Worm (Caenorhabditis elegans) whole organism, late embryonic: ENCODE results near the gene M02D8.5.

Experiments used
- C38D4.7 ChIP-seq: fragments of 200-800 bp; sonication (Bioruptor generic); optimal IDR thresholded peaks from 2 replicates; lab custom pipeline; 2018; ENCODE audit warnings: mild to moderate bottlenecking, missing genetic modification characterization, moderate library complexity, missing compliant biosample characterization
- K09A11.1 ChIP-seq: sonication (generic microtip); optimal IDR thresholded peaks from 2 replicates; lab custom pipeline; 2017; ENCODE audit warnings: antibody characterized with exemption, mild to moderate bottlenecking, missing genetic modification characterization, missing compliant biosample characterization; ENCODE audit not compliant: insufficient read depth
- T23F11.4 ChIP-seq: fragments of 200-800 bp; sonication (Bioruptor generic); optimal IDR thresholded peaks from 2 replicates; lab custom pipeline; 2018; ENCODE audit warnings: mild to moderate bottlenecking, missing genetic modification characterization, missing compliant biosample characterization
- Y22D7AL.16 ChIP-seq: sonication (generic microtip); optimal IDR thresholded peaks from 2 replicates; lab custom pipeline; 2016; ENCODE audit warnings: missing genetic modification characterization, missing compliant biosample characterization
- ama-1 ChIP-seq: fragments of 150-350 bp; optimal IDR thresholded peaks from 2 replicates; lab custom pipeline; 2014
- ceh-18 ChIP-seq: sonication (generic microtip); optimal IDR thresholded peaks from 2 replicates; lab custom pipeline; 2016; ENCODE audit warnings: missing genetic modification characterization, missing compliant biosample characterization
- ceh-19 ChIP-seq: fragments of 200-800 bp; sonication (Bioruptor generic); optimal IDR thresholded peaks from 2 replicates; lab custom pipeline; 2018; ENCODE audit warnings: mild to moderate bottlenecking, missing genetic modification characterization, missing compliant biosample characterization
- ceh-6 ChIP-seq: fragments of 200-800 bp; sonication (Bioruptor generic); optimal IDR thresholded peaks from 2 replicates; lab custom pipeline; 2018; ENCODE audit warnings: mild to moderate bottlenecking, missing genetic modification characterization, missing compliant biosample characterization
- ceh-9 ChIP-seq: sonication (generic microtip); optimal IDR thresholded peaks from 2 replicates; lab custom pipeline; 2016; ENCODE audit warnings: mild to moderate bottlenecking, missing genetic modification characterization, inconsistent platforms, missing compliant biosample characterization
- dmd-4 ChIP-seq: sonication (generic microtip); optimal IDR thresholded peaks from 2 replicates; lab custom pipeline; 2016; ENCODE audit warnings: borderline replicate concordance, missing genetic modification characterization, missing compliant biosample characterization
- ets-4 ChIP-seq: sonication (generic microtip); optimal IDR thresholded peaks from 2 replicates; lab custom pipeline; 2016; ENCODE audit warnings: missing genetic modification characterization, missing compliant biosample characterization
- eyg-1 ChIP-seq: sonication (generic microtip); optimal IDR thresholded peaks from 2 replicates; lab custom pipeline; 2016; ENCODE audit warnings: missing genotype, missing genetic modification characterization, missing compliant biosample characterization
- fkh-10 ChIP-seq: fragments of 150-350 bp; optimal IDR thresholded peaks from 2 replicates; lab custom pipeline; 2014; ENCODE audit warnings: missing biosample characterization, missing genetic modification reagents, missing genetic modification characterization
- gmeb-2 ChIP-seq: sonication (generic microtip); optimal IDR thresholded peaks from 2 replicates; lab custom pipeline; 2016; ENCODE audit warnings: missing genetic modification characterization, inconsistent platforms, missing compliant biosample characterization
- hlh-30 ChIP-seq: sonication (generic microtip); optimal IDR thresholded peaks from 2 replicates; lab custom pipeline; 2017; ENCODE audit warnings: antibody characterized with exemption, missing genetic modification characterization, missing compliant biosample characterization; ENCODE audit not compliant: insufficient read depth
- hlh-6 ChIP-seq: sonication (generic microtip); optimal IDR thresholded peaks from 2 replicates; lab custom pipeline; 2016; ENCODE audit warnings: missing genotype, missing genetic modification characterization, missing compliant biosample characterization
- lim-6 ChIP-seq: sonication (generic microtip); optimal IDR thresholded peaks from 2 replicates; lab custom pipeline; 2016; ENCODE audit warnings: missing genetic modification characterization, missing compliant biosample characterization
- mec-3 ChIP-seq: sonication (generic microtip); optimal IDR thresholded peaks from 2 replicates; lab custom pipeline; 2016; ENCODE audit warnings: borderline replicate concordance, missing genetic modification characterization, missing compliant biosample characterization
- nfya-1 ChIP-seq: sonication (generic microtip); optimal IDR thresholded peaks from 2 replicates; lab custom pipeline; 2017; ENCODE audit warnings: missing genetic modification characterization, mild to moderate bottlenecking, missing compliant biosample characterization, antibody characterized with exemption, moderate library complexity
- nhr-11 ChIP-seq: fragments of 150-350 bp; optimal IDR thresholded peaks from 2 replicates; lab custom pipeline; 2014; ENCODE audit warnings: missing biosample characterization, missing genetic modification characterization
- npax-4 ChIP-seq: sonication (generic microtip); optimal IDR thresholded peaks from 2 replicates; lab custom pipeline; 2016; ENCODE audit warnings: missing genetic modification characterization, missing compliant biosample characterization
- pat-9 ChIP-seq: fragments of 200-800 bp; sonication (Bioruptor generic); optimal IDR thresholded peaks from 2 replicates; lab custom pipeline; 2018; ENCODE audit warnings: mild to moderate bottlenecking, missing genetic modification characterization, moderate library complexity, missing compliant biosample characterization
- pax-1 ChIP-seq: fragments of 150-350 bp; optimal IDR thresholded peaks from 2 replicates; lab custom pipeline; 2014; ENCODE audit warnings: missing biosample characterization, missing genetic modification characterization
- pha-2 ChIP-seq: sonication (generic microtip); optimal IDR thresholded peaks from 2 replicates; lab custom pipeline; 2017; ENCODE audit warnings: mild to moderate bottlenecking, missing genetic modification characterization, missing compliant biosample characterization
- pha-4 ChIP-seq: fragments of 150-350 bp; optimal IDR thresholded peaks from 2 replicates; lab custom pipeline; 2018; ENCODE audit warnings: missing biosample characterization, missing genetic modification reagents, missing genetic modification characterization
- ref-2 ChIP-seq: sonication (generic microtip); optimal IDR thresholded peaks from 2 replicates; lab custom pipeline; 2016; ENCODE audit warnings: missing genetic modification characterization, missing compliant biosample characterization
- rnt-1 ChIP-seq: sonication (generic microtip); optimal IDR thresholded peaks from 2 replicates; lab custom pipeline; 2016; ENCODE audit warnings: missing genetic modification characterization, missing compliant biosample characterization
- sdc-2 ChIP-seq: sonication (generic microtip); optimal IDR thresholded peaks from 2 replicates; lab custom pipeline; 2016; ENCODE audit warnings: missing genotype, missing genetic modification characterization, missing compliant biosample characterization
- sox-2 ChIP-seq: fragments of 200-800 bp; sonication (Bioruptor generic); IDR thresholded peaks from 2 replicates; pipeline ENCODE4 v1.3.6; 2022; ENCODE audit warnings: missing genetic modification reagents, missing genetic modification characterization, missing compliant biosample characterization
- syd-9 ChIP-seq: sonication (generic microtip); optimal IDR thresholded peaks from 2 replicates; lab custom pipeline; 2016; ENCODE audit warnings: mild to moderate bottlenecking, missing genetic modification characterization, moderate library complexity, missing compliant biosample characterization
- tbx-7 ChIP-seq: sonication (generic microtip); optimal IDR thresholded peaks from 2 replicates; lab custom pipeline; 2016; ENCODE audit warnings: missing genotype, missing genetic modification characterization, missing compliant biosample characterization
- unc-3 ChIP-seq, 2 experiments: fragments of 200-800 bp in 1 of 2; sonication (Bioruptor generic) in 1 of 2; sonication (generic microtip) in 1 of 2; conservative IDR thresholded peaks in 1 of 2; optimal IDR thresholded peaks in 1 of 2; 2 replicates each; pipeline versions ENCODE4 v1.3.6 to Lab custom; 2016 to 2022; ENCODE audit warnings: missing compliant biosample characterization in 2 of 2, missing genetic modification characterization in 2 of 2, missing genetic modification reagents in 1 of 2
- unc-42 ChIP-seq: sonication (generic microtip); optimal IDR thresholded peaks from 2 replicates; lab custom pipeline; 2016; ENCODE audit warnings: missing genotype, missing genetic modification characterization, missing compliant biosample characterization
- unc-55 ChIP-seq: sonication (generic microtip); optimal IDR thresholded peaks from 2 replicates; lab custom pipeline; 2017; ENCODE audit warnings: missing biosample characterization, missing genetic modification reagents, missing genetic modification characterization
- ztf-16 ChIP-seq: sonication (generic microtip); optimal IDR thresholded peaks from 2 replicates; lab custom pipeline; 2017; ENCODE audit warnings: missing genetic modification characterization, missing compliant biosample characterization

M02D8.5 gene

DNA sequence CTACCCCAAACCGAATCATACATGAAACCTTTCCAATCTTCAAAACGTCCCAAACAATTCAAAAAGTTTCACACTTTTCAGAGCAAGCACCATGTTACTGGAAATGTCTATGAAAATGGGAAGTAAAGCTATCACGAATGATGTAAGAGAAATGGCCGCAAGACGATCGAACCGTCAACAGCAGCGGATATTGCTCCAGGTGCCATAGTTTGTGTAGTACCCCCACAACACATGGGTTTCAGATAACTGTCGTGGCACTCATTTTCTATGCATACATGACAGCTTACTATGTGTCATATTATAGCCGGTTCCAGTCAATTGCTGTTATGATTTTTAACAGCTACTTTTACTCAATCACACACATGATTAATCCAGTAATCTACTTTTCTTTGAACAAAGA lies 22.8 kb upstream of the M02D8.5 start, which contains the start of gene ZK721.3:
ZK721.3 (plus strand) TSS at position 301 of the 400 bp plus-strand sequence.
- no peak for TF ChIP-seq unc-3 (GFP tag; conservative IDR thresholded peaks at IDR 0.05; lab: Robert Waterston, UW)
- no peak for TF ChIP-seq unc-3 (tag; optimal IDR thresholded peaks at IDR 0.05; lab: Kevin White, UChicago)
- TF ChIP-seq C38D4.7: no peak
- TF ChIP-seq lim-6: no peak
- no peak for TF ChIP-seq ztf-16
- no peak for TF ChIP-seq nhr-11
- TF ChIP-seq sdc-2: no peak
- no peak for TF ChIP-seq ceh-6 (GFP tag; lab: Kevin White, UChicago)
- no peak for TF ChIP-seq gmeb-2 (tag; lab: Kevin White, UChicago)
- no peak for TF ChIP-seq unc-55 (GFP tag; lab: Kevin White, UChicago)
- TF ChIP-seq K09A11.1 (tag; lab: Kevin White, UChicago): no peak
- no peak for TF ChIP-seq tbx-7
- TF ChIP-seq syd-9 (tag; lab: Kevin White, UChicago): no peak

ce11 chrX:8778558-8778957 lies 17.2 kb upstream of the M02D8.5 start, which contains the start of gene ZK721.4:
Gene ZK721.4 (plus strand): TSS chrX:8778858.
- no peak for TF ChIP-seq T23F11.4 (GFP tag; lab: Kevin White, UChicago)
- no peak for TF ChIP-seq sox-2 (GFP tag; lab: Robert Waterston, UW)
- no peak for TF ChIP-seq eyg-1 (tag; lab: Kevin White, UChicago)
- no peak for TF ChIP-seq pat-9 (tag; lab: Kevin White, UChicago)
- TF ChIP-seq ceh-18: no peak
- TF ChIP-seq hlh-30 (tag; lab: Kevin White, UChicago): no peak
- TF ChIP-seq ceh-6 (GFP tag; lab: Kevin White, UChicago): no peak
- no peak for TF ChIP-seq fkh-10
- TF ChIP-seq ref-2 (tag; lab: Kevin White, UChicago): no peak
- TF ChIP-seq pax-1: no peak
- TF ChIP-seq syd-9 (tag; lab: Kevin White, UChicago): no peak
- no peak for TF ChIP-seq K09A11.1 (tag; lab: Kevin White, UChicago)
- no peak for TF ChIP-seq ets-4
- no peak for TF ChIP-seq gmeb-2 (tag; lab: Kevin White, UChicago)
- no peak for TF ChIP-seq nfya-1 (tag; lab: Kevin White, UChicago)
- no peak for TF ChIP-seq ceh-19 (GFP tag; lab: Kevin White, UChicago)
- TF ChIP-seq pha-4 (tag; lab: Kevin White, UChicago): no peak
- no peak for TF ChIP-seq rnt-1 (tag; lab: Kevin White, UChicago)
- no peak for TF ChIP-seq pha-2 (tag; lab: Kevin White, UChicago)
- no peak for TF ChIP-seq hlh-6 (tag; lab: Kevin White, UChicago)

ce11 chrX:8770316-8770715 lies 8.9 kb upstream of the M02D8.5 start:
- TF ChIP-seq unc-42 (tag; lab: Kevin White, UChicago) (peak; percentile 93), npax-4 (no peak)

- TF ChIP-seq ztf-16 (no peak), K09A11.1 (tag; lab: Kevin White, UChicago) (no peak), hlh-30 (tag; lab: Kevin White, UChicago) (no peak), mec-3 (no peak), Y22D7AL.16 (tag; lab: Kevin White, UChicago) (no peak), dmd-4 (tag; lab: Kevin White, UChicago) (no peak), ama-1 (lab: Kevin White, UChicago) (no peak), sox-2 (GFP tag; lab: Robert Waterston, UW) (no peak), ceh-9 (tag; lab: Kevin White, UChicago) (no peak)
Observed at ce11 chrX:8764044-8764443, 2.6 kb upstream of the M02D8.5 start.
